Fruit fly (Drosophila melanogaster): ENCODE results near the gene CG5623.

- TF ChIP-seq CG8478 (optimal IDR thresholded peaks at IDR 0.05) (no peak), psq (optimal IDR thresholded peaks at IDR 0.05) (no peak), pan (optimal IDR thresholded peaks at IDR 0.05) (no peak), Dll (optimal IDR thresholded peaks at IDR 0.05) (no peak)
These were observed 37.4 kb upstream of the CG5623 start for dm6 chr3R:15804678-15805077.

Data from whole organism.